Worm (Caenorhabditis elegans): ENCODE results near the gene mel-11.

DNA sequence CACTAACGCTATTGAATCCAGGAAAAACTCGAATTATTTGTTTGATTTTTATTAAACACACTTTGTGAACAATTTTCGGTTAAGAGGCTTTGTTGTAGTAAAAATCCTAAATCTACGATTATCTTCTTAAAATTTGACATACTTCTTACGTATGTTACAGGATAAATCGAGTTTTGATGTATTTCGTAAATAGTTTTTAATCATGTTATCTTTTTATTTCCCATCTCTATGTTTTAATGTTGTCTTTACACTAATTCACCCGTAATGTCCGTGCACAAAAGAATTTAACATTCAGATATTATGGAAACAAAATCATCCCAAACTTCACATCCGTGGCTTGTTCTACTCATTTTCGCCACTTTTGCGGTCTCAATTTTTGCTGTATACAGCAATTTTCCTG, 34.7 kb upstream of the mel-11 start, which contains the start of gene egli-1:
- TF ChIP-seq nhr-76 (tag; optimal IDR thresholded peaks at IDR 0.05), result no peak
- no peak for TF ChIP-seq lsy-2 (tag; optimal IDR thresholded peaks at IDR 0.05)
- TF ChIP-seq ztf-11 (tag; optimal IDR thresholded peaks at IDR 0.05), result no peak
- TF ChIP-seq nhr-237 (tag; optimal IDR thresholded peaks at IDR 0.05), result no peak
- no peak for TF ChIP-seq tbx-8 (GFP tag; optimal IDR thresholded peaks at IDR 0.05)
- no peak for TF ChIP-seq snpc-4 (tag; optimal IDR thresholded peaks at IDR 0.05)
- TF ChIP-seq ces-1 (GFP tag; optimal IDR thresholded peaks at IDR 0.05), result no peak
- TF ChIP-seq elt-3 (tag; optimal IDR thresholded peaks at IDR 0.05), result no peak
- TF ChIP-seq hlh-1 (tag; optimal IDR thresholded peaks at IDR 0.05), result no peak
- no peak for TF ChIP-seq unc-120 (tag; optimal IDR thresholded peaks at IDR 0.05; ENCODE audit: poor library complexity, severe bottlenecking)
- TF ChIP-seq elt-1 (tag; optimal IDR thresholded peaks at IDR 0.05; ENCODE audit: borderline replicate concordance, insufficient read depth), result no peak
- no peak for TF ChIP-seq ceh-43 (GFP tag; optimal IDR thresholded peaks at IDR 0.05)
- TF ChIP-seq nhr-28 (tag; optimal IDR thresholded peaks at IDR 0.05), result no peak

Measured in whole organism, mixed stage, embryonic.